Fruit fly (Drosophila melanogaster): Measurements from ENCODE around the gene CG10352.

Gene CG10352

dm6 chrX:11888142-11888541 is 11.2 kb upstream of the CG10352 start, which contains the start of gene CG1840 (continued):
- TF ChIP-seq CG2129 (GFP tag; IDR thresholded peaks at IDR 0.05; ENCODE audit: partially characterized antibody) (peak; percentile 54), CG10267 (tag; optimal IDR thresholded peaks at IDR 0.05) (peak; percentile 44), CG17361 (GFP tag; IDR thresholded peaks at IDR 0.05) (no peak), zf30C (GFP tag; optimal IDR thresholded peaks at IDR 0.05) (no peak), NfI (GFP tag; optimal IDR thresholded peaks at IDR 0.05) (no peak), CG10147 (GFP tag; optimal IDR thresholded peaks at IDR 0.05) (no peak), CG2712 (tag; optimal IDR thresholded peaks at IDR 0.05) (peak; percentile 13), Ptx1 (GFP tag; IDR thresholded peaks at IDR 0.05) (no peak), Hr51 (GFP tag; optimal IDR thresholded peaks at IDR 0.05) (no peak), CG7987 (GFP tag; optimal IDR thresholded peaks at IDR 0.05) (no peak), CG11398 (GFP tag; optimal IDR thresholded peaks at IDR 0.05) (no peak), HmgZ (tag; optimal IDR thresholded peaks at IDR 0.05) (no peak), dm (GFP tag; optimal IDR thresholded peaks at IDR 0.05) (no peak), lbe (GFP tag; optimal IDR thresholded peaks at IDR 0.05) (peak; percentile 4), CG12299 (tag; optimal IDR thresholded peaks at IDR 0.05) (no peak), lmd (GFP tag; IDR thresholded peaks at IDR 0.05) (no peak), CG3847 (GFP tag; IDR thresholded peaks at IDR 0.05) (peak; percentile 31; the same call in 1 of the 2 replicates), zen2 (GFP tag; IDR thresholded peaks at IDR 0.05; ENCODE audit: partially characterized antibody) (peak; percentile 67; the same call in 1 of the 3 replicates), CG14050 (GFP tag; IDR thresholded peaks at IDR 0.05) (no peak), pfk (GFP tag; optimal IDR thresholded peaks at IDR 0.05) (no peak), CG18619 (GFP tag; optimal IDR thresholded peaks at IDR 0.05) (no peak), CG18262 (tag; optimal IDR thresholded peaks at IDR 0.05) (no peak), CG12659 (GFP tag; optimal IDR thresholded peaks at IDR 0.05) (peak; percentile 14), CG14860 (GFP tag; IDR thresholded peaks at IDR 0.05; ENCODE audit: partially characterized antibody) (peak; percentile 55; the same call in 2 of the 3 replicates), hth (optimal IDR thresholded peaks at IDR 0.05) (no peak), Bteb2 (GFP tag; optimal IDR thresholded peaks at IDR 0.05) (no peak), CG14014 (GFP tag; IDR thresholded peaks at IDR 0.05) (0 out of 2 replicates have a peak, but pooled peaks have one; percentile 13), CG42726 (GFP tag; IDR thresholded peaks at IDR 0.05; ENCODE audit: partially characterized antibody) (0 out of 2 replicates have a peak, but pooled peaks have one; percentile 40), unc-4 (GFP tag; IDR thresholded peaks at IDR 0.05; ENCODE audit: partially characterized antibody) (peak; percentile 80), Dp (GFP tag; optimal IDR thresholded peaks at IDR 0.05) (peak; percentile 14), Abd-B (GFP tag; optimal IDR thresholded peaks at IDR 0.05) (no peak), bowl (GFP tag; IDR thresholded peaks at IDR 0.05) (no peak), CG8359 (GFP tag; optimal IDR thresholded peaks at IDR 0.05; ENCODE audit: borderline replicate concordance) (no peak), amos (GFP tag; IDR thresholded peaks at IDR 0.05; ENCODE audit: partially characterized antibody) (peak; percentile 80), Med (GFP tag) (peak; percentile 74), CG13123 (GFP tag; optimal IDR thresholded peaks at IDR 0.05) (no peak), sd (tag; optimal IDR thresholded peaks at IDR 0.05) (no peak), CG16813 (GFP tag; IDR thresholded peaks at IDR 0.05; ENCODE audit: partially characterized antibody) (peak; percentile 65), chinmo (GFP tag; IDR thresholded peaks at IDR 0.05; ENCODE audit: partially characterized antibody) (0 out of 4 replicates have a peak, but pooled peaks have one; percentile 29), Gug (GFP tag; IDR thresholded peaks at IDR 0.05) (no peak), pzg (GFP tag; optimal IDR thresholded peaks at IDR 0.05) (peak; percentile 32), hb (GFP tag; IDR thresholded peaks at IDR 0.05; ENCODE audit: partially characterized antibody) (0 out of 3 replicates have a peak, but pooled peaks have one; percentile 60), CG30403 (GFP tag; optimal IDR thresholded peaks at IDR 0.05) (no peak), btn (GFP tag; optimal IDR thresholded peaks at IDR 0.05) (no peak), Doc3 (GFP tag; IDR thresholded peaks at IDR 0.05; ENCODE audit: partially characterized antibody) (peak; percentile 77), CG7963 (GFP tag; IDR thresholded peaks at IDR 0.05; ENCODE audit: partially characterized antibody) (peak; percentile 55; the same call in 2 of the 3 replicates), CG18764 (GFP tag; optimal IDR thresholded peaks at IDR 0.05) (no peak), Xbp1 (GFP tag; optimal IDR thresholded peaks at IDR 0.05) (peak; percentile 76), CG17802 (tag; optimal IDR thresholded peaks at IDR 0.05) (no peak)

Data from whole organism, embryonic.